Fruit fly (Drosophila melanogaster) whole organism, embryonic: Measurements from ENCODE around the gene frac.
A peak's percentile ranks its signal among the peaks of the same experiment; 100 is the strongest.

ENCODE experiments used
- Ada2b ChIP-seq: fragments of 200-800 bp; sonication (Bioruptor generic); IDR thresholded peaks from 2 replicates; pipeline ENCODE4 v1.3.6; 2022; ENCODE audit warnings: missing biosample characterization, missing genetic modification characterization
- Antp ChIP-seq: fragments of 200-800 bp; sonication (Bioruptor generic); optimal IDR thresholded peaks from 3 replicates; lab custom pipeline; 2016; ENCODE audit warnings: missing biosample characterization, missing genetic modification characterization
- Atf6 ChIP-seq: fragments of 200-800 bp; sonication (Bioruptor generic); IDR thresholded peaks from 2 replicates; pipeline ENCODE4 v1.3.6; 2022; ENCODE audit warnings: missing biosample characterization, missing genetic modification characterization
- CG10366 ChIP-seq: fragments of 200-800 bp; sonication (Bioruptor generic); IDR thresholded peaks from 2 replicates; pipeline ENCODE4 v1.3.6; 2022; ENCODE audit warnings: missing biosample characterization, missing genetic modification characterization
- CG10654 ChIP-seq: fragments of 200-800 bp; sonication (Bioruptor generic); optimal IDR thresholded peaks from 2 replicates; lab custom pipeline; 2016; ENCODE audit warnings: missing biosample characterization, missing genetic modification characterization
- CG10979 ChIP-seq: fragments of 200-800 bp; sonication (Bioruptor generic); optimal IDR thresholded peaks from 2 replicates; lab custom pipeline; 2018; ENCODE audit warnings: missing biosample characterization, mild to moderate bottlenecking, missing genetic modification characterization, moderate library complexity
- CG12659 ChIP-seq: fragments of 200-800 bp; sonication (Bioruptor generic); optimal IDR thresholded peaks from 3 replicates; lab custom pipeline; 2017; ENCODE audit warnings: mild to moderate bottlenecking, missing biosample characterization, missing genetic modification reagents, missing genetic modification characterization
- CG13424 ChIP-seq: fragments of 200-800 bp; sonication (Bioruptor generic); optimal IDR thresholded peaks from 2 replicates; lab custom pipeline; 2019; ENCODE audit warnings: missing biosample characterization, mild to moderate bottlenecking, missing genetic modification characterization, moderate library complexity
- CG1529 ChIP-seq: fragments of 200-800 bp; sonication (Bioruptor generic); optimal IDR thresholded peaks from 3 replicates; lab custom pipeline; 2018; ENCODE audit warnings: missing biosample characterization, missing genetic modification characterization
- CG15601 ChIP-seq: fragments of 200-800 bp; sonication (Bioruptor generic); optimal IDR thresholded peaks from 3 replicates; lab custom pipeline; 2019; ENCODE audit warnings: missing biosample characterization, mild to moderate bottlenecking, missing genetic modification characterization, moderate library complexity
- CG1647 ChIP-seq: fragments of 200-800 bp; sonication (Bioruptor generic); optimal IDR thresholded peaks from 3 replicates; lab custom pipeline; 2016; ENCODE audit warnings: missing biosample characterization, missing genetic modification characterization
- CG16813 ChIP-seq: fragments of 200-800 bp; sonication (Bioruptor generic); IDR thresholded peaks from 3 replicates; pipeline ENCODE4 v1.3.6; 2022; ENCODE audit warnings: missing biosample characterization, missing genetic modification characterization; ENCODE audit not compliant: partially characterized antibody
- CG17361 ChIP-seq: fragments of 200-800 bp; sonication (Bioruptor generic); IDR thresholded peaks from 3 replicates; pipeline ENCODE4 v1.3.6; 2022; ENCODE audit warnings: missing biosample characterization, missing genetic modification characterization
- CG17385 ChIP-seq: fragments of 200-800 bp; sonication (Bioruptor generic); optimal IDR thresholded peaks from 3 replicates; lab custom pipeline; 2018; ENCODE audit warnings: missing biosample characterization, mild to moderate bottlenecking, missing genetic modification characterization
- CG17568 ChIP-seq: fragments of 200-800 bp; sonication (Bioruptor generic); optimal IDR thresholded peaks from 2 replicates; lab custom pipeline; 2018; ENCODE audit warnings: missing biosample characterization, mild to moderate bottlenecking, missing genetic modification characterization, moderate library complexity
- CG17829 ChIP-seq: fragments of 200-800 bp; optimal IDR thresholded peaks from 2 replicates; lab custom pipeline; 2019; ENCODE audit warnings: missing biosample characterization, mild to moderate bottlenecking, missing genetic modification characterization, moderate library complexity
- CG1792 ChIP-seq: fragments of 200-800 bp; sonication (Bioruptor generic); optimal IDR thresholded peaks from 2 replicates; lab custom pipeline; 2016; ENCODE audit warnings: missing biosample characterization, missing genetic modification characterization
- CG31365 ChIP-seq: fragments of 200-800 bp; sonication (Bioruptor generic); optimal IDR thresholded peaks from 2 replicates; lab custom pipeline; 2018; ENCODE audit warnings: missing biosample characterization, mild to moderate bottlenecking, missing genetic modification characterization
- CG31441 ChIP-seq: fragments of 200-800 bp; sonication (Bioruptor generic); IDR thresholded peaks from 2 replicates; pipeline ENCODE4 v1.3.6; 2022; ENCODE audit warnings: missing biosample characterization, missing genetic modification characterization
- CG3281 ChIP-seq: fragments of 200-800 bp; sonication (Bioruptor generic); optimal IDR thresholded peaks from 3 replicates; lab custom pipeline; 2017; ENCODE audit warnings: missing biosample characterization, mild to moderate bottlenecking, missing genetic modification characterization
- CG33213 ChIP-seq: fragments of 200-800 bp; sonication (Bioruptor generic); optimal IDR thresholded peaks from 3 replicates; lab custom pipeline; 2016; ENCODE audit warnings: missing biosample characterization, missing genetic modification characterization
- CG4820 ChIP-seq: fragments of 200-800 bp; sonication (Bioruptor generic); optimal IDR thresholded peaks from 3 replicates; lab custom pipeline; 2016; ENCODE audit warnings: missing biosample characterization, missing genetic modification characterization
- CG5953 ChIP-seq: fragments of 200-800 bp; sonication (Bioruptor generic); IDR thresholded peaks from 2 replicates; pipeline ENCODE4 v1.3.6; 2022; ENCODE audit warnings: missing biosample characterization, missing genetic modification characterization
- CG7786 ChIP-seq: fragments of 200-800 bp; sonication (Bioruptor generic); optimal IDR thresholded peaks from 2 replicates; lab custom pipeline; 2016; ENCODE audit warnings: missing biosample characterization, missing genetic modification characterization
- CG7928 ChIP-seq: fragments of 200-800 bp; sonication (Bioruptor generic); optimal IDR thresholded peaks from 2 replicates; lab custom pipeline; 2017; ENCODE audit warnings: missing biosample characterization, mild to moderate bottlenecking, missing genetic modification characterization
- Dbx ChIP-seq: fragments of 200-800 bp; sonication (Bioruptor generic); IDR thresholded peaks from 3 replicates; pipeline ENCODE4 v1.3.6; 2022; ENCODE audit warnings: missing biosample characterization, missing genetic modification characterization
- Deaf1 ChIP-seq: fragments of 200-800 bp; optimal IDR thresholded peaks from 3 replicates; lab custom pipeline; 2019; ENCODE audit warnings: missing biosample characterization, mild to moderate bottlenecking, missing genetic modification characterization, moderate library complexity
- Dref ChIP-seq: fragments of 200-800 bp; sonication (Bioruptor generic); IDR thresholded peaks from 2 replicates; pipeline ENCODE4 v1.3.6; 2022; ENCODE audit warnings: missing biosample characterization, missing genetic modification characterization
- Drgx ChIP-seq: fragments of 200-800 bp; sonication (Bioruptor generic); IDR thresholded peaks from 2 replicates; pipeline ENCODE4 v1.3.6; 2022; ENCODE audit warnings: missing biosample characterization, missing genetic modification characterization
- Fer3 ChIP-seq: fragments of 200-800 bp; sonication (Bioruptor generic); optimal IDR thresholded peaks from 2 replicates; lab custom pipeline; 2018; ENCODE audit warnings: missing biosample characterization, mild to moderate bottlenecking, missing genetic modification characterization, moderate library complexity
- HHEX ChIP-seq: fragments of 200-800 bp; sonication (Bioruptor generic); optimal IDR thresholded peaks from 3 replicates; lab custom pipeline; 2017; ENCODE audit warnings: missing biosample characterization, mild to moderate bottlenecking, missing genetic modification characterization, missing genetic modification reagents
- Hr51 ChIP-seq, 2 experiments: fragments of 200-800 bp; sonication (Bioruptor generic); optimal IDR thresholded peaks; 2 replicates in 1 of 2; 3 replicates in 1 of 2; lab custom pipeline; 2016 to 2018; ENCODE audit warnings: missing biosample characterization in 2 of 2, missing genetic modification characterization in 2 of 2, mild to moderate bottlenecking in 1 of 2, moderate library complexity in 1 of 2
- Hsf ChIP-seq: fragments of 200-800 bp; sonication (Bioruptor generic); optimal IDR thresholded peaks from 3 replicates; lab custom pipeline; 2016; ENCODE audit warnings: missing biosample characterization, missing genetic modification characterization
- NfI ChIP-seq: fragments of 200-800 bp; sonication (Bioruptor generic); optimal IDR thresholded peaks from 3 replicates; lab custom pipeline; 2018; ENCODE audit warnings: missing biosample characterization, mild to moderate bottlenecking, missing genetic modification characterization, moderate library complexity
- Sox102F ChIP-seq: fragments of 200-800 bp; sonication (Bioruptor generic); optimal IDR thresholded peaks from 2 replicates; lab custom pipeline; 2018; ENCODE audit warnings: missing biosample characterization, mild to moderate bottlenecking, missing genetic modification characterization, moderate library complexity
- Sry-δ ChIP-seq: fragments of 200-800 bp; sonication (Bioruptor generic); optimal IDR thresholded peaks from 2 replicates; lab custom pipeline; 2016; ENCODE audit warnings: missing biosample characterization, missing genetic modification characterization
- al ChIP-seq: fragments of 200-800 bp; sonication (Bioruptor generic); IDR thresholded peaks from 2 replicates; pipeline ENCODE4 v1.3.6; 2022; ENCODE audit warnings: missing biosample characterization, missing genetic modification characterization
- ci ChIP-seq: fragments of 200-800 bp; sonication (Bioruptor generic); IDR thresholded peaks from 3 replicates; pipeline ENCODE4 v1.3.6; 2022; ENCODE audit warnings: missing biosample characterization, missing genetic modification characterization
- crol ChIP-seq: fragments of 200-800 bp; sonication (Bioruptor generic); IDR thresholded peaks from 2 replicates; pipeline ENCODE4 v1.3.6; 2022; ENCODE audit warnings: missing biosample characterization, missing genetic modification characterization
- esg ChIP-seq: fragments of 200-800 bp; sonication (Bioruptor generic); conservative IDR thresholded peaks from 2 replicates; pipeline ENCODE4 v1.3.6; 2022; ENCODE audit warnings: missing biosample characterization, missing genetic modification characterization
- eve ChIP-seq, 2 experiments: fragments of >200 bp; optimal IDR thresholded peaks; 2 replicates each; lab custom pipeline; 2017; ENCODE audit warnings: missing biosample characterization in 2 of 2, missing genetic modification characterization in 2 of 2
- exex ChIP-seq: fragments of 200-800 bp; sonication (Bioruptor generic); optimal IDR thresholded peaks from 4 replicates; lab custom pipeline; 2018; ENCODE audit warnings: missing biosample characterization, mild to moderate bottlenecking, missing genetic modification characterization, moderate library complexity
- fd3F ChIP-seq: fragments of 200-800 bp; sonication (Bioruptor generic); optimal IDR thresholded peaks from 2 replicates; lab custom pipeline; 2018; ENCODE audit warnings: missing biosample characterization, mild to moderate bottlenecking, missing genetic modification characterization, moderate library complexity
- gce ChIP-seq: fragments of 200-800 bp; sonication (Bioruptor generic); IDR thresholded peaks from 3 replicates; pipeline ENCODE4 v1.3.6; 2022; ENCODE audit warnings: missing biosample characterization, missing genetic modification characterization
- ind ChIP-seq: fragments of 200-800 bp; sonication (Bioruptor generic); optimal IDR thresholded peaks from 3 replicates; lab custom pipeline; 2016; ENCODE audit warnings: missing biosample characterization, missing genetic modification characterization
- lbe ChIP-seq: fragments of 200-800 bp; sonication (Bioruptor generic); optimal IDR thresholded peaks from 2 replicates; lab custom pipeline; 2016; ENCODE audit warnings: missing biosample characterization, mild to moderate bottlenecking, missing genetic modification characterization
- mam ChIP-seq: fragments of 200-800 bp; sonication (Bioruptor generic); optimal IDR thresholded peaks from 3 replicates; lab custom pipeline; 2016; ENCODE audit warnings: missing biosample characterization, missing genetic modification characterization
- nau ChIP-seq: fragments of 200-800 bp; sonication (Bioruptor generic); optimal IDR thresholded peaks from 3 replicates; lab custom pipeline; 2017; ENCODE audit warnings: missing biosample characterization, mild to moderate bottlenecking, missing genetic modification characterization, missing genetic modification reagents
- onecut ChIP-seq: fragments of 200-800 bp; sonication (Bioruptor generic); IDR thresholded peaks from 2 replicates; pipeline ENCODE4 v1.3.6; 2022; ENCODE audit warnings: missing biosample characterization, missing genetic modification characterization
- ranshi ChIP-seq: fragments of 200-800 bp; sonication (Bioruptor generic); IDR thresholded peaks from 2 replicates; pipeline ENCODE4 v1.3.6; 2022; ENCODE audit warnings: missing biosample characterization, missing genetic modification characterization
- vvl ChIP-seq: fragments of 200-800 bp; sonication (Bioruptor generic); IDR thresholded peaks from 2 replicates; pipeline ENCODE4 v1.3.6; 2022; ENCODE audit warnings: missing biosample characterization, missing genetic modification characterization

frac gene

DNA sequence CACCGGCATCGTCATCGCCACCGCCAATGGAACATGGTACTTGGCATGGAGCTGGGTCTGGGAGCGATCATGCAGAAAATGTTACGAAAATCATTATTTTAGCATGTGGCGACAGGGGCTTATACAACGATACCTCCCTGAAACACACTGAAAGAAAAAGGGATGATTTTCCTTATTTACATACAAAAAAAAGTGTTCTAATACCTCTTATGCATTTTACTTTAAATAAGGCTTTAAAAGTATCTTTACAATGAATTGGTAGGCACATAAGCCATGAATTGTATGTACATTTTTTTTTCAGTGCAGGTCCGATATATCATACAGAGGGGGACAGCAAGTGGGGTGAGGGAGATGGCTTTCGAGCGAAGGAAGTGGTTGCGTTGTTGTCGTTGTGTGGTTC is 51.8 kb downstream of the frac start (continued):
- TF ChIP-seq nau (GFP tag; lab: Kevin White, UChicago) (no peak), NfI (GFP tag; lab: Kevin White, UChicago) (peak; percentile 13), ci (0 out of 3 replicates have a peak, but pooled peaks have one; percentile 44), fd3F (peak; percentile 15), ranshi (GFP tag; lab: Robert Waterston, UW) (peak; percentile 46; the same call in 1 of the 2 replicates), CG7928 (GFP tag; lab: Kevin White, UChicago) (no peak), HHEX (GFP tag; lab: Kevin White, UChicago) (peak; percentile 23), CG7786 (GFP tag; lab: Kevin White, UChicago) (peak; percentile 27), CG3281 (no peak), Hsf (GFP tag; lab: Kevin White, UChicago) (peak; percentile 34), Antp (GFP tag; lab: Kevin White, UChicago) (peak; percentile 20), CG5953 (no peak), CG31441 (GFP tag; lab: Robert Waterston, UW) (peak; percentile 55; the same call in 1 of the 2 replicates), CG10654 (GFP tag; lab: Kevin White, UChicago) (peak; percentile 27), mam (GFP tag; lab: Kevin White, UChicago) (peak; percentile 40), exex (tag; lab: Kevin White, UChicago) (no peak), CG1792 (peak; percentile 15), CG15601 (tag; lab: Kevin White, UChicago) (peak; percentile 21), CG17568 (no peak), CG33213 (GFP tag; lab: Kevin White, UChicago) (no peak), Sry-δ (GFP tag; lab: Kevin White, UChicago) (no peak), CG1529 (GFP tag; lab: Kevin White, UChicago) (no peak), esg (GFP tag; lab: Robert Waterston, UW) (peak; percentile 64), Deaf1 (tag; lab: Kevin White, UChicago) (peak; percentile 18), crol (GFP tag; lab: Robert Waterston, UW) (no peak), onecut (GFP tag; lab: Robert Waterston, UW) (no peak), Fer3 (tag; lab: Kevin White, UChicago) (peak; percentile 17), CG10366 (GFP tag; lab: Robert Waterston, UW) (peak; percentile 47), CG12659 (GFP tag; lab: Kevin White, UChicago) (peak; percentile 3), Dref (no peak), Ada2b (GFP tag; lab: Robert Waterston, UW) (peak; percentile 54), CG13424 (tag; lab: Kevin White, UChicago) (peak; percentile 56), Atf6 (GFP tag; lab: Robert Waterston, UW) (peak; percentile 31; the same call in 1 of the 2 replicates), Sox102F (GFP tag; lab: Kevin White, UChicago) (peak; percentile 69), CG4820 (GFP tag; lab: Kevin White, UChicago) (peak; percentile 44), ind (GFP tag; lab: Kevin White, UChicago) (peak; percentile 62), CG17361 (GFP tag; lab: Robert Waterston, UW) (0 out of 3 replicates have a peak, but pooled peaks have one; percentile 26), lbe (GFP tag; lab: Kevin White, UChicago) (peak; percentile 55), eve (GFP tag; optimal IDR thresholded peaks at IDR 0.05; lab: Kevin White, UChicago) (peak in 1 of 2 experiments; percentile 44), CG17829 (tag; lab: Kevin White, UChicago) (peak; percentile 16), gce (GFP tag; lab: Robert Waterston, UW) (peak; percentile 32; the same call in 1 of the 3 replicates), CG16813 (GFP tag; lab: Robert Waterston, UW) (no peak), CG31365 (tag; lab: Kevin White, UChicago) (no peak), Hr51 (GFP tag; optimal IDR thresholded peaks at IDR 0.05; lab: Kevin White, UChicago) (peak in 1 of 2 experiments; percentile 51), vvl (GFP tag; lab: Robert Waterston, UW) (0 out of 2 replicates have a peak, but pooled peaks have one; percentile 37), CG10979 (tag; lab: Kevin White, UChicago) (peak; percentile 63), CG1647 (GFP tag; lab: Kevin White, UChicago) (no peak), Dbx (GFP tag; lab: Robert Waterston, UW) (0 out of 3 replicates have a peak, but pooled peaks have one; percentile 25), Drgx (GFP tag; lab: Robert Waterston, UW) (peak; percentile 39; the same call in 1 of the 2 replicates), al (0 out of 2 replicates have a peak, but pooled peaks have one; percentile 19), CG17385 (peak; percentile 25)
